Worm (Caenorhabditis elegans): ENCODE results near the gene W05B2.2.

ce11 chrIII:10939184-10939583 lies 27.7 kb downstream of the W05B2.2 start:
- TF ChIP-seq dao-5 (tag; optimal IDR thresholded peaks at IDR 0.05): no peak
- TF ChIP-seq him-1 (tag; optimal IDR thresholded peaks at IDR 0.05): no peak
- TF ChIP-seq W03F9.2 (tag; optimal IDR thresholded peaks at IDR 0.05): no peak
